Fruit fly (Drosophila melanogaster): ENCODE measurements around the gene Sec16.

Sec16 gene

DNA sequence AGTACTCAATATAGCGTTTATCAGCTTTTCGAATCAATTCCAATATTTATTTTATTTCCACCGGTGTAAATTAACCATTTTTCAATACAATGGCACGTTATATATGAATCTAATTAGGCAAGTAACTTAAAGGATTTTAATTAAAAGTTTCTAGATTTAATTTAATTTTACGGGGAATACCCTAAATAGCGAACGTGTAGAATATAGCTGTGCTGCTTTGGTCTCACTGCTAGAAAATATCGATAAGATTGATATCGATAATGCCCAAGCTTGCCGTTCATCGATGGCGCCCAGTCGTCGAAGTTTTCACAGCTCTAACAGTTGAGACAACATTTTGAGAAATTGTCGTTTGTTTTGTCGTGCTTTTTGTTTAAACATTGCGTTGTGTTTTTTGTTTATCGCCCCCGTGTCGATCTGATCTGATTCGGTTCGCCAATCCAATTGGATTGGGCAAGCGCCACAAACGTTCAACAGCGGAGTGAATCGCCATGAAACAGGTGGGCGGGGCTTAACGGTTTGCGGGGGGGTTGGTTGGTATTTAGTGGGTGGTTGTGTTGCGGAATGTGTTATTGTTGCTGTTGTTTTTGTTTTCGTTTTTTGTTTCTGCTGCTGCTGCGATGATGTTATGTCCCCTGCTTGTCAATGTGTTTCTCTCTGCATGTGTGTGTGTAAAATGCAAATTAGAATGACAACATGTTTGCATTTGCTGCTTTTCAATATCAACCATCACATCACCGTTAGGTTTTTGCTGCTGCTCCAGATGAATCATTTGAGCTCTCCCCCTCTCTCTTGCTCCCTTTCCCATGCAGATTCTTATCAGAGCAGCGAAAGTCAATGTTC, 35.7 kb downstream of the Sec16 start, which contains the start of gene Tomosyn (continued):
- TF ChIP-seq fd64A (GFP tag; optimal IDR thresholded peaks at IDR 0.05) (no peak), HmgZ (tag; optimal IDR thresholded peaks at IDR 0.05) (peak; percentile 37), CG9932 (GFP tag; IDR thresholded peaks at IDR 0.05) (peak; percentile 40), BEAF-32 (GFP tag; optimal IDR thresholded peaks at IDR 0.05) (peak; percentile 82), usp (GFP tag; optimal IDR thresholded peaks at IDR 0.05) (no peak), onecut (GFP tag; IDR thresholded peaks at IDR 0.05) (no peak), cad (GFP tag; optimal IDR thresholded peaks at IDR 0.05) (no peak), sna (GFP tag; IDR thresholded peaks at IDR 0.05; ENCODE audit: partially characterized antibody) (0 out of 2 replicates have a peak, but pooled peaks have one; percentile 52), ci (GFP tag; IDR thresholded peaks at IDR 0.05) (peak; percentile 41; the same call in 2 of the 3 replicates), CG12299 (tag; optimal IDR thresholded peaks at IDR 0.05) (peak; percentile 26), CG18599 (GFP tag; optimal IDR thresholded peaks at IDR 0.05) (peak; percentile 49), al (GFP tag; IDR thresholded peaks at IDR 0.05) (no peak), Nf-YC (tag; optimal IDR thresholded peaks at IDR 0.05) (peak; percentile 53), sisA (GFP tag; IDR thresholded peaks at IDR 0.05) (no peak), Fer1 (GFP tag; optimal IDR thresholded peaks at IDR 0.05) (peak; percentile 17), dan (GFP tag; IDR thresholded peaks at IDR 0.05) (no peak), eyg (GFP tag; optimal IDR thresholded peaks at IDR 0.05) (no peak), sr (GFP tag; IDR thresholded peaks at IDR 0.05) (peak; percentile 88), zf30C (GFP tag; optimal IDR thresholded peaks at IDR 0.05) (no peak), CG33213 (GFP tag; optimal IDR thresholded peaks at IDR 0.05) (no peak), Tbp (GFP tag; optimal IDR thresholded peaks at IDR 0.05) (no peak), chn (GFP tag; optimal IDR thresholded peaks at IDR 0.05) (peak; percentile 27), CG4424 (GFP tag; optimal IDR thresholded peaks at IDR 0.05) (peak; percentile 22), C15 (GFP tag; IDR thresholded peaks at IDR 0.05) (no peak), CG12769 (tag; optimal IDR thresholded peaks at IDR 0.05) (peak; percentile 14), pnt (GFP tag; optimal IDR thresholded peaks at IDR 0.05) (peak; percentile 3), en (GFP tag; optimal IDR thresholded peaks at IDR 0.05) (no peak), CG5953 (GFP tag; IDR thresholded peaks at IDR 0.05) (no peak), HLH54F (GFP tag; optimal IDR thresholded peaks at IDR 0.05) (no peak), ATbp (GFP tag; optimal IDR thresholded peaks at IDR 0.05) (no peak), CG8290 (GFP tag; optimal IDR thresholded peaks at IDR 0.05) (no peak), CG8290 (tag; optimal IDR thresholded peaks at IDR 0.05) (peak in 1 of 2 experiments; percentile 49), croc (GFP tag; conservative IDR thresholded peaks at IDR 0.05) (no peak; the same call in 2 of the 3 replicates), phol (tag; optimal IDR thresholded peaks at IDR 0.05) (peak; percentile 55), Hr51 (GFP tag; optimal IDR thresholded peaks at IDR 0.05) (peak in 1 of 2 experiments; percentile 39), Taf1 (GFP tag; IDR thresholded peaks at IDR 0.05) (no peak), jigr1 (GFP tag; IDR thresholded peaks at IDR 0.05) (no peak), CG3838 (GFP tag; optimal IDR thresholded peaks at IDR 0.05) (no peak), Meics (GFP tag; optimal IDR thresholded peaks at IDR 0.05) (peak; percentile 20), fru (optimal IDR thresholded peaks at IDR 0.05) (no peak), CrebB (tag; optimal IDR thresholded peaks at IDR 0.05) (no peak), CG12942 (GFP tag; optimal IDR thresholded peaks at IDR 0.05) (peak; percentile 2), Hmr (GFP tag; optimal IDR thresholded peaks at IDR 0.05) (peak; percentile 48), Xbp1 (GFP tag; optimal IDR thresholded peaks at IDR 0.05) (peak; percentile 56)
